Fruit fly (Drosophila melanogaster) S2 (cell line): Measurements from ENCODE around the gene CG5162.

Experiments used
- CG8478 ChIP-seq: fragments of >200 bp; optimal IDR thresholded peaks from 2 replicates; lab custom pipeline; 2018
- CTCF ChIP-seq, 2 experiments: fragments of >200 bp; optimal IDR thresholded peaks; 2 replicates each; lab custom pipeline; 2018

Gene CG5162

DNA sequence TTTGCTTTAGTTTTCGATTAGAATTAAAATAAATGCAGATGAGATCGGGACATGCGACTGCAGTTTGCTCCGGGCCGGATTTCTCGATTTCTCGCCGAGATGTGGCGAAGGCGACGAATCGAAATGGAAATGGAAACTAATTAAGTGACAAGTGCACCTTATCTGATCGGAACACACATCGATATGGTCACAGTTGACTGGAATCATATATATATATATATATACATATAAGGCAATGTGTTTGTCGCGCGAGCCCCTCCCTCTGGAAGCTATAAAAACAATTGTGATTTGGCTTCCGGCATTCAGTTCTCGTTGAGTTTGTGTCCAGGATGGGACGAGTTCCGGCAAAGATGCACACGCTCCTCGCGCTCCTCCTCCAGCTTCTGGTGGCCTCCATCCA, at the start of gene CG5162:
Gene CG5162 (plus strand): TSS at position 301 of the 400 bp plus-strand sequence.
- TF ChIP-seq CTCF (optimal IDR thresholded peaks at IDR 0.05; lab: Kevin White, UChicago): no peak
- no peak for TF ChIP-seq CG8478 (lab: Kevin White, UChicago)

DNA sequence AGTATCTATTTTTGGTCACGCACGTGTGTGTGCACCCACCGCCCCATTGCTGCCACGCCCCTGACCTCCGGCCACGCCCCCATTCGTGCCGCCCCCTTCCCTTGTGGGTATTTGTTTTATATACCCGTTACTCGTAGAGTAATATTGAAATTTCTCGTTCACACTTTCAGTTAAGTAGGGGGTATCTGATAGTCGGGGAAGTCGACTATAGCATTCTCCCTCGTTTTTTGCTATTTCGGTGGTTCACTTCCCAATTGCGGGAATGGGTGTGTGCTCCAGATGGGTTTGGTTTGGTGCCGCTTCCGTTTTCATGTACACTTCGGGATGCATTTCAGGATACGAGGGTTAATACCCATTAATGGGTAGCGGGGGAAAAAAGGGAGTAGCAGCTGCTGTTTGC, 47.8 kb upstream of the CG5162 start:
- no peak for TF ChIP-seq CTCF (optimal IDR thresholded peaks at IDR 0.05; lab: Kevin White, UChicago)

DNA sequence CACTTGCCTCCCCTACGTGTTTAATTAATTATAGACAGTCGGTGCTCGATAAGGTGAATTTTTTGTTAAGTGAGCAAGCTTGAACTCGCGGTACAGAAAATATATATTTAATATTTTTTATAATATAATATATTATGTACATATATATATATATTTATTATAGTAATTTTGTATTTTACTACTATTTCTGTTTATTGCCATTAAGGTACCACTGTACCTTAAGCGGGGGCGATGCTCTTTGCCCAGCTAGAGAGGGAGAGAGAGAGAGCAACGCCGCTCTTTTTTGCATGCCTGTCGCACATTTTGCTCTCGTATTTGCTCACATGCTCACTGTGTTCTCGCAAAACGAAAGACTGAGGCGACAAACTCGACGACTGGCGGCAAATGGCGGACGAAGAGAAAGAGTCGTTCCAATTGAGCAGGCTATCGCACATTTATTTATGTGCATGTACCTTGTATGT, 44.6 kb upstream of the CG5162 start:
- TF ChIP-seq CG8478 (lab: Kevin White, UChicago) (no peak), CTCF (optimal IDR thresholded peaks at IDR 0.05; lab: Kevin White, UChicago) (no peak)

DNA sequence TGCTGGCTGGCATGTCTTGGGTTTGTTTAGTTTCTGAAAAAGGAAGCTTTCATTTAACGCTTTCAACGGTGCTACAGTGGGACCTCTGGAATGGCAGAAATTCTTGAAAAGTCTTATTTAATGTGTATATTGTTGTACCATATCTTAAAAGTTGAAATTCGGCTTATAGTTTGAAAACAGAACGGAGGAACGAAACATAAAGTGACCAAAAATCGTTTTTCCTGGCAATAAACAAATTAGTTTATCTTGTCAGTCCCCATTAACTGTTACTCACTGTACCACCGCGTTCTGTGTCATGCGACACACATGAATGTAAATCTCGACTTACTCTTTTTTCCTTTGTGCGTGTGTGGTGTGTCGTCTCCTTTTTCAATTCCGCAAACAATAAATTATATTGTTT, 43.0 kb upstream of the CG5162 start:
- no peak for TF ChIP-seq CG8478 (lab: Kevin White, UChicago)
- no peak for TF ChIP-seq CTCF (optimal IDR thresholded peaks at IDR 0.05; lab: Kevin White, UChicago)

DNA sequence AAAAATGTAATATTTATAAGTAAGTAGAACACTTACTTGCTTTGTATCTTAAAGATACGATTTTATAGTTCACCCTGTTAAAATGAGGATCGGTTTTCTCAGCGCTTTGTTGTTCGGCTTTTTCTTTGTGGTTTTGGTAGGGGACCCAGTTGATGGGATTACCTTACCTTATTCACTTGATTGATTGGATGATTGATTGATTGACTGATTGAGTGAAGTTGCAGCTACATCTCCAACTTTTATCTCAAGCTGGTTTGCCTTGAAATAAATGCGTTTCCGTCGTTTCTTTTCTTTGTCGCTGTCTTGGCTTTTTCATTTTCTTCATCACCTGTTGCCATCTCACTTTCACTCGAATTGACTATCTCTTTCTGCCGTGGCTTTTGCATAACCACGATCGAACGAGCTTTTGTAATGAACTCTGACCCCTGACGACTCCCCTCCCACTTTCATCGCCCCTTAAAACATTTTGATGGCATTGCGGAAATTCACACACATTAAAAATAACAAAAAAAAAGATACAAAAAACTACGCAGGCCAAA, 42.3 kb upstream of the CG5162 start:
- TF ChIP-seq CG8478 (lab: Kevin White, UChicago): no peak
- no peak for TF ChIP-seq CTCF (optimal IDR thresholded peaks at IDR 0.05; lab: Kevin White, UChicago)

DNA sequence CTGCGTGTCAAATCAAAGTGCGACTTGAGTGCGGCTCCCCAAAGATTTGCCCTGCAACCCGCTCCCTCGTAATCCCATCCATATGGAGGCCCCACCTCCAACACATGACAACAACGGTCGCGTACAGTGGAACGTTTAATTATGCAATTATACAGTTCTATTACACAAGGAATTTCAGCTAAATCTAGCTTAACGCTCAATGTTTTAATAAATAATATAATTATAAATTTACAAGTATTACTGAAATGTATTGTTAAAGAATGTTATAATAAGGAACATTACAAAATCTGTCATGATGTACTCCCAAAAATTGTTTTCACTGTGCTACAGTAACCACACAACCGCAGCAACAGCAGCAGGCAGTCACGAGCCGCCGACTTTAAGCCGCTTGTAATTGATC, 41.0 kb upstream of the CG5162 start:
- no peak for TF ChIP-seq CTCF (optimal IDR thresholded peaks at IDR 0.05; lab: Kevin White, UChicago)
- no peak for TF ChIP-seq CG8478 (lab: Kevin White, UChicago)

DNA sequence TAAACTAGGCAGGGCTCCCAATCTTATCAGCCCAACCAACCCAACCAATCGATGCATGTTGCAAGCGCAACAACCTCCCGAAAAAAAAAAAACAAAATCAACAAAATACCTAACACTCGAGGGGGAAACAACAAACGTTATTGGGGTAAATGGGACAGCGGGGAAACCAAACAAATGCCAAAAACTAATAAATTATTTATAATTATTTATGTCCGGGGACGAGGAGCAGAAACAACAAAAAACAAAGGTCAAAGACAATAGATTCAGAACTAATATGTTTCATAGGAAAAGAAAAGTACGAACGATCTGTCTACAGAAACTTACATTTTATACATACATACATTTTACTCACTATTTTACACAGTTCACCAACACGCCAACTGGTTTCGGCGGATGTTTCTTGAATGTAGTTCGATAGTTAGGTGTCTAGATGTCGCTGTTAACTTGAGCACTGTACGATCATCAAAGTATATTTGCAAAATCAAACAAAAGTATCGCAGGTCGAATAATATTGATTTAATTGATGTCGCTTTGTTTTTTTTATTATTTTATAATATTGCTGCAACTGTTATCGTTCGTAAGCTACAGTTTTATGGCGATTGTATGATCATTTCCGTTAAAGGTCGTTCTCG, 39.4 kb upstream of the CG5162 start:
- TF ChIP-seq CG8478 (lab: Kevin White, UChicago) (no peak), CTCF (optimal IDR thresholded peaks at IDR 0.05; lab: Kevin White, UChicago) (peak; percentile 93 to 94)

DNA sequence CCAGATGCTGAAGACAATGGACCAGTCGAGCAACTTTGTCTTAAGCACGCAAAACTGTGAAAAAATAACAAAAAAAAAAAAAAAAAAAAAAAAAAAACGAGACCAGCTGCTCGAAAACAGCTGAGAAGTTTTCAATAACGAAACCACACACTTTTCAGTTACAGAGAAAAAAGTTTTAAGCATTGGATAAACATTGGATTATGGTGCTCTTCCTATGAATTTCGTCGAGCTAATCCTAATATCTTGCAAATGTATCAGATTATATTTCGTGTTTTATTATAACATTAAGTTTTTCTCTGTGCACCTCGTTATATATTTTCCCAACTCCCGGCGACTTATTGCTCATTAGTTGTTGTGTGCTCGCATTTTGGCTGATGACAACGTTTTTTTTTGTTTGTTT, 38.6 kb upstream of the CG5162 start:
- no peak for TF ChIP-seq CTCF (optimal IDR thresholded peaks at IDR 0.05; lab: Kevin White, UChicago)
- no peak for TF ChIP-seq CG8478 (lab: Kevin White, UChicago)

DNA sequence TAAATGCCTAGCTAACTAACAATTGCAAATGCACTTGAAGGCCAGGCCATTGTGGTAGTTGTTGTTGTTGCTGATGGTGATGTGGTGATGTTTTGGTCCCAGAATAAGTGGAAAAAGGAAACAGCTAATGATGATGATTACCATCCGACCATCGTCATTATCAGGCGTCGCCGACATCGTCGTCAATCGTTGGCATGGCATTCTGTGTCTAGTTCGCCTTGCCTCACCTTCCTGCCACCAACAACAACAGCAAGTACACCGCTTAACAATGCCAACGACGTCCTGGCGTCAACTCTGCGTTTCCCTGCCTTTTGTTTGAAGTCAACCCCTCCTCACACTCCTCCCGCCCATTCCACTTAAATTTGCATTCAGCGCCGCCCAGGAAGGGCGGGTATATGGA, 37.5 kb upstream of the CG5162 start:
- no peak for TF ChIP-seq CTCF (optimal IDR thresholded peaks at IDR 0.05; lab: Kevin White, UChicago)
- no peak for TF ChIP-seq CG8478 (lab: Kevin White, UChicago)

DNA sequence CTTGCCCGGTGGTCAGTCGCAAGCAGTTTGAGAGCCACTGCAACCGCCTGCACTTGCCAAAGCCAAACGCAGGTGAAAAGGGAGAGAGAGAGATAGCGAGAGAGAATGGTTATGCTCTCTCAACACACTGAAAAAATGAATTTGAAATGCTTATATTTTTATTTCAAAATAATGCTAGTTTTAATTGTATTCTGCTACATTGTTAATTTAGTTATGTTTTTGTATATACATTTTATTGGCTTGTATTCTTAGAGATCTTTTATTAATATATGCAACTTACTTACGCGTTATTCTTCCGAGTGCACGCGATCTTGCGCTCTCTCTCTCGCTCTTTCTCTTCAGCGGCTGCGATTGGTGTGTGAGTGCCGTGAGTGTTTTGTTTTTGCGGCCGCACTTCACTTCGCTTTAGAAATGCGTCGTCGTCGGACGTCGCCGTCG, 36.6 kb upstream of the CG5162 start:
- TF ChIP-seq CG8478 (lab: Kevin White, UChicago): no peak
- TF ChIP-seq CTCF (optimal IDR thresholded peaks at IDR 0.05; lab: Kevin White, UChicago): no peak

DNA sequence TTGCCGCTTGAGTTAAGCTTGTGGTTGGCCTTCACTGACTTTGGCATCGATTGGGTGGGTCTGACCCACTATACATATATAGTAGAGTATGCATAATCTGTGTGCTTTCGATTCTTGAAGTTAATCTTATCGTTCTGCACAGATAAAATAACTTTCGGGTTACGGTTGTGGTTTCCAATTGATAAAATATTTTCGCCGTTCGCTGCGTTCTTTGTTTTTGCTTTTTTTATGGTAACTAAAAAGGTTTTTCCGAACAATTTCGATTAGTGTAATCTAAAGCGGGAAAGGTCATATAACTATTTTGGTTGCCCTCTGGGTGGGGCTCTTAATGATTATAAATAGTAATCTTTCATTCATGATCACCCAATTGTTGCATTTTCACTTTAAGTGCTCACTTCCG, 34.6 kb upstream of the CG5162 start:
- TF ChIP-seq CG8478 (lab: Kevin White, UChicago) (no peak), CTCF (optimal IDR thresholded peaks at IDR 0.05; lab: Kevin White, UChicago) (no peak)

DNA sequence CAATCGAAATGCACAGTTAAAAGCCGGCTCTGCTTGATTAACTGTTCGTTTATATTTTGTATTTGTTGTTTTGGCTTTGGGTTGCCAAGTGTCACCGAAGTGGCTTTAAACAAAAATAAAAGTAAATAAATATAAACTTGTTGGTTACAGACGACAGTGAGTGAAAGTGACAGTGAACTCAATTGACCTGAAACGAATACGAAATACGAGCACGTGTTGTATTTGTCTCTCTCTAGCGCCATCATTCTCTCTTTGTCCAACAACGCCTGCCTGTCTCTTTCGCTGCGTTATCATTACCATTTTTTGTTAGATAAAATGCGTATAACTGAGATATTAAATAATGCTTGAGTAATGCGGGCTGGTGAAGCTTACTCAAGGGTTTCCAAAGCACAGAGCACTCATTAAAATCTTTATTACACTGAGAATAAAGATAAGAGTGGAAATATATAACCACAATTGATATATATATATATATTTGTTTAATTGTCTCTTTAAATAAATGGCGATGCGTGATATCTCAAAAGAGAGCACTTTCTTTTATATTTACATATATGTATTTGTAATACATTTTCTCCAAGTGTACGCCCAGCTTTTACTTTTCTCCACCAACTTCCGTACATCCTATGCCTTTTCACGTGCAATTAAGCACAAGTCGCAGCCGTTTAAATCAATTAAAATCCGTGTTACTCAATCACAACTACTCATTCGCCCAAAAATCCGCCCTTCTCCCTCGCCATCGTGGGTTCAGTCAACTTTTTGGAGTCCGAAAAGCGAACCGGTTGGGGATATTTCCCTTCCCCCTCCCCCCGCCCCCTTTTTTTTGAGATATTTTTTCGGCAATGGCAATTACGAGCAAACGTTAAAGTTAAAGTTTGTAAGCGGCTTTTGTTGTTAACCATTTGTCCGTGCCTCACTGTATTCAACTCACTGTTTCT, 33.6 kb upstream of the CG5162 start:
- TF ChIP-seq CTCF (optimal IDR thresholded peaks at IDR 0.05; lab: Kevin White, UChicago) (no peak), CG8478 (lab: Kevin White, UChicago) (no peak)

DNA sequence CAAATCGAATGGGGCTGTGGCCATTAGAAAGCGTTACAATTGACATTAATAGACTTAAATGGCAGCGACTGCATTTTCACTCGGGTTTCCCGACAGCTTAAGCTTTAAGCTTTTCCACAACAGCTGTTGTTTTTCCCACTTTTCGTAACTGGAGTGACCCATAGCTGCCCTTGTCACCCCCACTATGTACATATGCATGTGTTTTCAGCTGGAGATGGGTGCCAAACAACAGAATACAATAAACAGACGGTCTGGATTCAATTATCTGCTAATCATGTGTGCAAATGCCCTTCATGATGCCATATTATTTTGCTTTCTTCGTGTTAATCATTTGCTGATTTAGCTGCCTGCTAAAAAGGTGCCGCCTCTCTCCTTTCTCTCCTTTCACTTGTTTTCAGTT, 31.6 kb upstream of the CG5162 start:
- no peak for TF ChIP-seq CG8478 (lab: Kevin White, UChicago)
- no peak for TF ChIP-seq CTCF (optimal IDR thresholded peaks at IDR 0.05; lab: Kevin White, UChicago)

DNA sequence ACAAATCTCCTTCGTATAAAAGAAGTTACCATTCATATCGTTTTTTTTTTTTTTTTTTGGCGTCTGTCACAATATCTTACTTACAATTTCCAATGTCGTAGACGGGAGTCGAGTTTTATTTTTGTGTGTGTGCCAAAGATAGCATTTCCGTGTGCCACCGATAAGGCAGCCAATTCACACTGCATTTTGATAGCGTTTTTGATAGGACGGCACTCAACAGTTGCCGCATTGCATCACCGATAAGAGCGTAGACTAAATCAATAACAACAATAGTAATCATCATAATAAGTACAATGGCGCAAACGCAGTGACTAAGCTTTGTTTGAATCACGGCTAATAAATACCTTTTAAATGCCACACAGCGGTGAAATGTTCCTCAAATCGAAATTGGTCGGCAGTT, 28.7 kb upstream of the CG5162 start:
- no peak for TF ChIP-seq CTCF (optimal IDR thresholded peaks at IDR 0.05; lab: Kevin White, UChicago)
- TF ChIP-seq CG8478 (lab: Kevin White, UChicago): no peak

DNA sequence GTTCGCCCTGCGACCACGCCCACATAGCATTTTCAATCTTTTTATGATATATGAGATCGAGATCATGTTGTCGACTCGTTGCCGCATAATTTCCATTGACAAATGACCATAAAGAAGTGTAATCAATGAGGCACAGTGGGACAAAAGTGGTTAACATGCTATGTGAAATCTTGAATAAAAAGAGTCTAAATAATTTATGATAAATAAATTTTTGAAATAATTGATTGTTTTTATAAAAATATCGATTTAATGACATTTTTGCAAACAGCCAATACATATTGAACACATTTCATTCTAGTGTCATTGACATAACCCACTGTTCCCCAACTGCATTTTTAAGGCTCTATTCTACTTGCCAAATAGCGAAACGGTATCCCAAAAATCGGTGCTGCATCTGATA, 27.6 kb upstream of the CG5162 start:
- no peak for TF ChIP-seq CG8478 (lab: Kevin White, UChicago)
- TF ChIP-seq CTCF (optimal IDR thresholded peaks at IDR 0.05; lab: Kevin White, UChicago): no peak
